Fruit fly (Drosophila melanogaster) whole organism: ENCODE measurements around the gene Rsf1.

Experiments
- CG8478 ChIP-seq: fragments of >200 bp; optimal IDR thresholded peaks from 2 replicates; lab custom pipeline; 2018; ENCODE audit warnings: inconsistent platforms
- Dll ChIP-seq: fragments of >200 bp; optimal IDR thresholded peaks from 2 replicates; lab custom pipeline; 2017
- EcR ChIP-seq, 2 experiments: fragments of >200 bp; optimal IDR thresholded peaks; 2 replicates each; lab custom pipeline; 2017; ENCODE audit warnings: missing biosample characterization in 2 of 2, missing genetic modification characterization in 2 of 2, missing genetic modification reagents in 2 of 2
- pan ChIP-seq: fragments of >200 bp; optimal IDR thresholded peaks from 2 replicates; lab custom pipeline; 2017
- psq ChIP-seq: fragments of >200 bp; optimal IDR thresholded peaks from 2 replicates; lab custom pipeline; 2017
- usp ChIP-seq: fragments of >200 bp; optimal IDR thresholded peaks from 2 replicates; lab custom pipeline; 2017; ENCODE audit warnings: missing biosample characterization, missing genetic modification characterization, mixed read lengths

Rsf1 gene

DNA sequence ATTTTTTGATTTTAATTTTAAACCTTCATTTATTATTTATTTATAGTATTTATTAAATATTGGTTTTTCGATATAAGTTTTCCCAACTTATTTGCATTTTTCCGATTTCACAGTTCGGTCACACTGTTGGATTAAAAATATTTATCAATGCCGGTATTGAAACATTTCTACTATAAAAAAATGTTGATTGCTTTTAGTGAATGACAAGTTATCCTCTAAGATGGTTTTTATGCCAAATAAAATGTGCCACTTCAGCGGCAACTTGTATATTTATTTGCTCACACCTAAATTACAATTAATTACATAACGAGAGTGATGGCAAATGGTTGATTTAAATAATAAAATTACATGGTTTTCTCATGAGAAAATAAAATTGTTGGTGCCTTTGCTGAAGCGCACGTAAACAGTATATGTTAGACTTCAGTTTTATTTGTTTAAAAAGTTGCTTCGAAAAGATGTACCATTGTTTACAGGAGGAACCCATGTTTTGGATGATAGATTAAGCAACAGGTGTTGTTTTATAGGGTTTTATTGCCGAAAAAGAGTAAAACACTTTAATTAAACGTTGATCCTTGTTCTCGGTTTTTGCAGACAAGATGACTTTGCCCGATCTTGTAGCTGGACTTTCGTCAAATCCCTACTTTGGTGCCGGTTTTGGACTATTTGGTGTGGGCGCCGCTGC is 40.7 kb downstream of the Rsf1 start, which contains the start of gene Bcs1:
Gene Bcs1 (plus strand): TSS at position 108 of the 682 bp plus-strand sequence.
- no peak for TF ChIP-seq Dll (lab: Kevin White, UChicago)
- TF ChIP-seq psq (lab: Kevin White, UChicago) = no peak
- no peak for TF ChIP-seq usp (GFP tag; lab: Kevin White, UChicago)
- TF ChIP-seq pan (lab: Kevin White, UChicago) = no peak
- TF ChIP-seq EcR (GFP tag; optimal IDR thresholded peaks at IDR 0.05; lab: Kevin White, UChicago) = no peak
- TF ChIP-seq CG8478 = no peak

DNA sequence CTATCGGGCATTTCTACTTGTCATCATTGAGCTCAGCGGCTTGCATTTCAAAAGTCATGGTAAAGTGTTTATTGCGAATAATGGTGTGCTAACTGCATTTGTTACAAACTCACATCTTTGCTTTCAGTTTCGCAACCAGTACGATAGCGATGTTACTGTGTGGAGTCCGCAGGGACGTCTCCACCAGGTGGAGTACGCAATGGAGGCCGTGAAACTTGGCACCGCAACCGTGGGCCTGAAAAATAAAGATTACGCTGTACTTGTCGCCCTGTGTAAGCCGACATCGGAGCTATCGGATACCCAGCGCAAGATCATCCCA is 42.0 kb downstream of the Rsf1 start:
- no peak for TF ChIP-seq CG8478
- no peak for TF ChIP-seq usp (GFP tag; lab: Kevin White, UChicago)

DNA sequence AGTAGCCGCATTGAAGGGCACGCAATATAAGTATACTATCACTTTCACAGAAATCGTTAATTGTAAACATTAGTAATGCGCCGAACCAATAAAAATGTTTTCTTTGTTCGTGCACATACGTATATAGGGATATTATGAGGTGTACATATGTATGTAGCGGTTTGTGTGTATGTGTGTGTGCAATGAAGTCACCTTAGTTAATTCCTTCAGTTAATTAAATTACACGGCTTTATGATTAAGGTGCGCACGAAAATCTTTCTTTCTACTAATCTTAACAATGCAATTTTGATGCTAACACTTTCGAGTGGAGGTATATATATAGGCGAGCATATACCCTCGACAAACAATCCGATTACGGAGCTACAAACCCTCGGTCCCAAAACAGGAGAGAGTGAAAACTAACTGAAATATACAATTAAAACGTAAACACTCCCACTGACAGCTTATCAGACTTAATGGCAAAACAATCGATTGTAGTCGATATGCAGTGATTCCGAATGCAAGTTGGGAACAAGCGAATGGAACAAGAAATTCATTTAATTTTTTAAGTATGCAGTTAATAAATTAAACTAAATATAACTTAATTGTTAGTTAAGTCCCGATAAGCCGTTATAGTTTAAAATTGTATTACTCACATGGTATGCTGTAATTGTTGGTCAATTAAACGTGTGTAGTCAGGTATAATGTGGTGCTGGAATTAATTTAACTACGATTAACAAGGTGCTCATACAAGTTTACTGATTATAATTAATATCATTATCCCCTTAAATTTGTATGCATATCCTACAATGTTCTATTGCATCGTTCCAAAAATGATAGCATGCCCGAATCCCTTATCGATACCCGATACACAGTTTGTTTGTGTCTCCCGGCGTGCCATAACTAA is 42.6 kb downstream of the Rsf1 start, which contains the start of the genes Npc1a and Prosalpha6:
Gene Npc1a (minus strand): TSS at position 716 of the 886 bp plus-strand sequence.
Gene Prosalpha6 (plus strand): TSS at position 851 of the 886 bp plus-strand sequence.
- TF ChIP-seq pan (lab: Kevin White, UChicago) = no peak
- no peak for TF ChIP-seq Dll (lab: Kevin White, UChicago)
- no peak for TF ChIP-seq usp (GFP tag; lab: Kevin White, UChicago)
- TF ChIP-seq psq (lab: Kevin White, UChicago) = no peak
- TF ChIP-seq CG8478 = no peak
- no peak for TF ChIP-seq EcR (GFP tag; optimal IDR thresholded peaks at IDR 0.05; lab: Kevin White, UChicago)

DNA sequence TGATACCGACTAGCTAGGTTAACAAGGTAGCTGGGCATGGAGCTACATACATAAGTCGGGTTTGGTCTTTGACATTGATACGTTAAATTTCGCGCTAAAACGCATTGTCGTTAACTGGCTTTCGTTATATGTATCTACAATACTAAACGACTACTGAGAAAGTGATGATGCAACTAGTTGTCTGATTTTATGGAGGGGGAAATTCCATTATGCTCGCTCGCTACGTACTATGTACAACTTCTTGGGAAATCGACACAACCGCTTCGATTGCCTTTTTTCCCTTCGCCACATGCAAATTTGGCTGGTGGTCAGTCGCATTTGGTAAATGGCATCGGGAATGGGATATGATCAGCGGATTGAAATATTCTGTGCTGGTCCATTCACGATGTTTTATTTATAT is 43.3 kb downstream of the Rsf1 start:
- no peak for TF ChIP-seq usp (GFP tag; lab: Kevin White, UChicago)
